Worm (Caenorhabditis elegans): ENCODE measurements around the gene srx-7.

Gene srx-7

DNA sequence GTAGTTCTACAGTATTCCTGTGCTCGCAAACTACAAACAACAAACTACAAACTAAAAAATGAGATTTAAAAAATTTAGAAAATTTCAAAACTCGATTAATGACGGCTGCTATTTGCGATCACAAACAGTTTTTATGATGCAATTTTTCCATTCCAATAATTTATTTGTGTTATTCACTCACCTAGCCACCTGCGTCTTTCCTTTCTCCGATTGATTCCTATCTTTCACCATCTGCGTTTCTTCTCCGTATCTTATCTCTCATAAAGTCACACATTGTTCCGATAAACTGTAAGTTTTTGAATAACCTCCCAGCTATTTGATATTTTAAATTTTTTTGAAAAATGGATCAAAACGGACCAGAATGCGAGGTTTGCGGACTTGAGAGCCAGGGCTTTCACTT, 25.8 kb upstream of the srx-7 start, which contains the start of gene nhr-132:
nhr-132 (plus strand) TSS at position 271 of the 400 bp plus-strand sequence.
- TF ChIP-seq B0035.1 (tag; optimal IDR thresholded peaks at IDR 0.05) (no peak), lin-40 (tag; optimal IDR thresholded peaks at IDR 0.05) (no peak), madf-3 (GFP tag; IDR thresholded peaks at IDR 0.05) (no peak), attf-5 (GFP tag; optimal IDR thresholded peaks at IDR 0.05) (peak; percentile 30), nhr-80 (tag; optimal IDR thresholded peaks at IDR 0.05) (peak; percentile 47), hmg-1.2 (GFP tag; IDR thresholded peaks at IDR 0.05) (peak; percentile 66; the same call in 1 of the 2 replicates)

DNA sequence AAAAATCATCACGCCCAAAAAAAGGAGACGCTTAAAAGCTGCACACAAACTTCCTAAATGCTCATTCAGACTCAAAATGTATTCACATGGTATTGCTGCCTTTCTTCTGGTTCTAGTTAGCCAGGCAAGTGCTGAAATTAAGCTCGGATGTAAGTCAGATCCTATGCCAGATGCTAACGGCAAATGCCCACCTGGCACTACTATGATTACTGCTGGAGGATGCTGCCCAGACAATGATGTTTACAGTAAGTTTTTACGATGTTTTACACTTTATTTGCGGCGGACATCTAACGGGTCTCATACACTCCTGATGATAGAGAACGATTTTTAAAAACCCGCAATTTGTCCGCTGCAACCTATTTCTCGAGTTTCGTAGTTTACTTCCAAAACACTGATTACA, 23.4 kb upstream of the srx-7 start, which contains the start of gene C14C6.5:
C14C6.5 (plus strand) TSS at position 58 of the 400 bp plus-strand sequence.
- TF ChIP-seq hmg-1.2 (GFP tag; IDR thresholded peaks at IDR 0.05) (no peak), snpc-1.3 (tag; optimal IDR thresholded peaks at IDR 0.05; ENCODE audit: insufficient read depth) (no peak), sdz-38 (tag; optimal IDR thresholded peaks at IDR 0.05) (no peak), ztf-25 (GFP tag; IDR thresholded peaks at IDR 0.05) (no peak), bed-2 (GFP tag; IDR thresholded peaks at IDR 0.05) (no peak), lag-1 (GFP tag; IDR thresholded peaks at IDR 0.05) (no peak), nhr-179 (tag; optimal IDR thresholded peaks at IDR 0.05) (no peak), let-526 (GFP tag; IDR thresholded peaks at IDR 0.05) (no peak), ekl-4 (GFP tag; IDR thresholded peaks at IDR 0.05) (no peak), egrh-3 (GFP tag; IDR thresholded peaks at IDR 0.05) (no peak), aptf-2 (GFP tag; conservative IDR thresholded peaks at IDR 0.05) (no peak), Y95B8A.8 (GFP tag; IDR thresholded peaks at IDR 0.05) (no peak)

DNA sequence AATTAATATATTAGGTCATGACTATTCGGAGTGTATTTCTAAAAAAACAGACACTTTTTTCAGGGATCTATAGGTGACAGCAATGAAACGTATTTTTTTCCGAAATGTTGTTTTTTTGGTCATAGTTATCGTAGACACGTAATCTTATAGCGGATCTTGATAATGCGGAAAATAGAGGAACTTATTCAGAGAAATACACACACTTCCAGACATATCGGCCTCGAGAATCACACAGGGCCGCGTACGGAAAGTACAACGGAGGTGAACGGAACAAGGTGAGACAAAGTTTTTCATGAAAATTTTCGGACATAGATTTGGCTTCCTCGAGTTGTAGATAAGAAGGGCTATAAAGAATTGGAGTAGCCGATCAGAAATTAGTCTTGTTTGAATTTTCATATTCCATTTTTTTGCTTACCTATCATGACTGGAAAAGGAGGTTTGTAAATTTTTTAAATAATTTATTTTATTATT, 20.9 kb upstream of the srx-7 start, which contains the start of gene nhr-155:
nhr-155 (plus strand) TSS at position 421 of the 471 bp plus-strand sequence.
- TF ChIP-seq ekl-4 (GFP tag; IDR thresholded peaks at IDR 0.05): no peak
- no peak for TF ChIP-seq dpl-1 (GFP tag; optimal IDR thresholded peaks at IDR 0.05)
- no peak for TF ChIP-seq sdz-38 (tag; optimal IDR thresholded peaks at IDR 0.05)
- no peak for TF ChIP-seq nhr-80 (tag; optimal IDR thresholded peaks at IDR 0.05)
- no peak for TF ChIP-seq Y53F4B.3 (GFP tag; IDR thresholded peaks at IDR 0.05)
- TF ChIP-seq rec-8 (tag; optimal IDR thresholded peaks at IDR 0.05): no peak
- no peak for TF ChIP-seq F57C9.4 (tag; optimal IDR thresholded peaks at IDR 0.05)
- no peak for TF ChIP-seq ccch-3 (GFP tag; optimal IDR thresholded peaks at IDR 0.05)
- TF ChIP-seq tbx-9 (tag; optimal IDR thresholded peaks at IDR 0.05; ENCODE audit: borderline replicate concordance): no peak
- TF ChIP-seq nhr-27 (tag; optimal IDR thresholded peaks at IDR 0.05): no peak
- no peak for TF ChIP-seq ztf-3 (GFP tag; optimal IDR thresholded peaks at IDR 0.05)
- no peak for TF ChIP-seq lag-1 (GFP tag; IDR thresholded peaks at IDR 0.05)
- no peak for TF ChIP-seq athp-1 (tag; optimal IDR thresholded peaks at IDR 0.05)
- TF ChIP-seq lin-26 (GFP tag; IDR thresholded peaks at IDR 0.05): no peak
- TF ChIP-seq F37B4.10 (GFP tag; IDR thresholded peaks at IDR 0.05): no peak
- no peak for TF ChIP-seq lsy-27 (tag; optimal IDR thresholded peaks at IDR 0.05; ENCODE audit: borderline replicate concordance, insufficient read depth)
- no peak for TF ChIP-seq nfyb-1 (GFP tag; IDR thresholded peaks at IDR 0.05)
- TF ChIP-seq B0035.1 (tag; optimal IDR thresholded peaks at IDR 0.05): no peak

DNA sequence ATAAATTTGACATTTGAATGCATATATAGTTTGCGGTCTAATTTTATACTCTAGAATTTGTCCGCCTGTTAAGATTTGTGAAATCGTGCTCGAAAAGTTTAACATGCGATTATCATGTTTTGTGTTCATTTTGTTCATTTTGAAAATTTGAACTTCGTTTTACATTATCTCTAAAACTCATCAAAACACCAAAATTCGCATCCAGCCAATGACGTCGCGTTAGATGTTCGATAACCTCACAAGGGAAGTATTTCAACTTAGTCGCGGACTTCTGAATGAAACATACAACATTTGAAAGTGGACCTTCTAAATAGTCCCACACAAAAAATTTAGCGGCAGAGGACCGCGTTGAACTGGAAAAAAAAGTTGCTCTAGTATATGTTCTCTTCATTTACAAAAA, 18.5 kb upstream of the srx-7 start:
- no peak for TF ChIP-seq D2030.7 (GFP tag; IDR thresholded peaks at IDR 0.05)
- TF ChIP-seq egl-18 (GFP tag; IDR thresholded peaks at IDR 0.05): no peak
- TF ChIP-seq nhr-27 (tag; optimal IDR thresholded peaks at IDR 0.05): no peak
- no peak for TF ChIP-seq ets-4 (GFP tag; optimal IDR thresholded peaks at IDR 0.05)
